Fruit fly (Drosophila melanogaster) Kc167 (cell line): ENCODE results near the gene CG42714.

Source experiments
- Myc ChIP-seq: fragments of >200 bp; optimal IDR thresholded peaks from 2 replicates; lab custom pipeline; 2017; ENCODE audit warnings: missing external identifiers
- insv ChIP-seq: fragments of >200 bp; optimal IDR thresholded peaks from 3 replicates; lab custom pipeline; 2018; ENCODE audit warnings: missing external identifiers
- psq ChIP-seq: fragments of >200 bp; optimal IDR thresholded peaks from 2 replicates; lab custom pipeline; 2017; ENCODE audit warnings: missing external identifiers
- ttk ChIP-seq: sonication (Bioruptor generic); optimal IDR thresholded peaks from 2 replicates; lab custom pipeline; 2017; ENCODE audit warnings: missing external identifiers

- TF ChIP-seq ttk (lab: Kevin White, UChicago) (no peak), Myc (lab: Kevin White, UChicago) (no peak), insv (lab: Kevin White, UChicago) (no peak), psq (lab: Kevin White, UChicago) (no peak)
Observed at dm6 chr3L:6249178-6250078, 15.6 kb upstream of the CG42714 start.
